Worm (Caenorhabditis elegans) whole organism, L3 larva: ENCODE measurements around the gene spig-10.

Experiments
- ama-1 ChIP-seq: fragments of 150-350 bp; optimal IDR thresholded peaks from 2 replicates; lab custom pipeline; 2018
- nhr-76 ChIP-seq: fragments of 150-350 bp; sonication (generic microtip); optimal IDR thresholded peaks from 5 replicates; lab custom pipeline; 2014; ENCODE audit warnings: missing biosample characterization, missing genetic modification characterization
- pha-4 ChIP-seq: fragments of 150-350 bp; optimal IDR thresholded peaks from 2 replicates; lab custom pipeline; 2014; ENCODE audit warnings: missing biosample characterization, missing genetic modification reagents, missing genetic modification characterization
- ztf-11 ChIP-seq: fragments of 150-350 bp; optimal IDR thresholded peaks from 2 replicates; lab custom pipeline; 2014; ENCODE audit warnings: missing biosample characterization, missing genetic modification characterization

DNA sequence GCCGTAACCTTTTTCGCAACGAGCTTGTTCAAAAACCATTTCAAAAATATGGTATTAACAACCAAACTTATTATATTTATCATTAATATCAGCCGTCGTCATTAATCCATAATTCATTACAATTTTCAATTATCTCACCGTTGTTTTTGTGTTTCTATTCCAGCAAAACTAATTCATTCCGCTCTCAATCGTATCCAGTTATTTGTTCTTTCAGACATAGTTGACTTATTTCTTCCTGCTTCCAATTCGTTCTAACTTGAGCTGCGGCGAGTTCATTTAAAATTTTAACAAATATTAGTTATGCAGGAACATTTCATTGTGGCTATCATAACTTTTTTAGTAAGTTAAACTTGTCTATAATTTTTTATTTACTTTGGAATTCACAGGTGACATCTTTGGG lies 30.0 kb upstream of the spig-10 start, which contains the start of gene srx-16:
- TF ChIP-seq ztf-11 (tag; lab: Kevin White, UChicago) (no peak), ama-1 (lab: Kevin White, UChicago) (no peak), pha-4 (tag; lab: Kevin White, UChicago) (no peak), nhr-76 (tag; lab: Kevin White, UChicago) (no peak)
